Fruit fly (Drosophila melanogaster): ENCODE data around the gene CG44774.

The CG44774 gene

DNA sequence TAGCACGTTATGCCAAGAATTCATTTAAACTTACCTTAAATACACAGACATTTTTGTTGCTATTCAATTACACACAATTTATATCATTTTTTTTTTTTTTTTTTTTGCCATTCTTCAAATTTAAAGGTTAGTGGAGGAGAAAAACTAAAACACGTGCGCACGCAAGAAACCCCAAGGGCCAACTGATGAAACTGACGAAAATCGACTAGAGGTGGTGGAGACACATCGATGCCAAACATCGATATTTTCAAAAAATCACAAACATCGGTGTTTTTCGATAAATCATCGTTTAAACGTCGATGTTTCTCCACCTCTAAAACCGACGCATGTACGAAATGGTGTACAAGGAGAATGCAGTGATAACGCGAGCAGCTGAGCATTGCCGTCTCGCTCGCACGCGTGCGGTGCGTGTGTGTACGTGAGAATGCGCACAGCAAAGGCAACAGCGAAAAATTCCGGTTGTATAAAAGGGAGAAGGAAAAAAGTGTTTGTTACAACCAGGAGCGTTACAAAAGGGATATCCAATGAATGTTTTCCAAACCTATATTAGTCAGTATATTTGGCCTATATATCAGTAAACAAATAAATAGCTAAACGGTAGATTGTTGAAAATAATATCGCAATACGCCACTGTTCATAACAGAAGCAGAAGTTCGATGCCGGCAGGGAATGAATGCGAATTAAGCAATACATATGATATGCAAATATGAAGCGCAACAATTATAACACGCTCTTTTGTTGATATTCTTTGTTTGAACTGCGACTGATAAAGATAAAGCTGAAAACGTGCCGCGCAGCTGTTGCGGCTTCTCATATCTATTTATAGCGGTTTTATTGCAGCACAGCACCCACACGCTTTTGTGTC lies 1.7 kb downstream of the CG44774 start:
- no peak for TF ChIP-seq noc (tag; optimal IDR thresholded peaks at IDR 0.05)

DNA sequence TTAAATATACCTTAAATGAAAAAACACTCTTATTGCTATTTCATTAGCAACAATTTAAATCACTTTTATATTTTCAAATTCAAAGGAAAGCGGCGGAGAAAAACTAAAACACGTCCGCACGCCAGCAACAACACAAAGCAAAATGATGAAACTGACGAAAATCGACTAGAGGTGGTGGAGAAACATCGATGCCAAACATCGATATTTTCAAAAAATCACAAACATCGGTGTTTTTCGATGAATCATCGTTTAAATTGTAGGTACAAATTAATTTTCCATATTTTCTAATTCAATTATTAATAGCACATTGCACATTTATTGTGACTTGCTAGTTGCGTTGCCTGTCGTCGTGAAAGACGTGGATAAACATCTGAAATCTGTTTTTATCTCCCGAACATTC lies 6.9 kb downstream of the CG44774 start:
- no peak for TF ChIP-seq noc (tag; optimal IDR thresholded peaks at IDR 0.05)

DNA sequence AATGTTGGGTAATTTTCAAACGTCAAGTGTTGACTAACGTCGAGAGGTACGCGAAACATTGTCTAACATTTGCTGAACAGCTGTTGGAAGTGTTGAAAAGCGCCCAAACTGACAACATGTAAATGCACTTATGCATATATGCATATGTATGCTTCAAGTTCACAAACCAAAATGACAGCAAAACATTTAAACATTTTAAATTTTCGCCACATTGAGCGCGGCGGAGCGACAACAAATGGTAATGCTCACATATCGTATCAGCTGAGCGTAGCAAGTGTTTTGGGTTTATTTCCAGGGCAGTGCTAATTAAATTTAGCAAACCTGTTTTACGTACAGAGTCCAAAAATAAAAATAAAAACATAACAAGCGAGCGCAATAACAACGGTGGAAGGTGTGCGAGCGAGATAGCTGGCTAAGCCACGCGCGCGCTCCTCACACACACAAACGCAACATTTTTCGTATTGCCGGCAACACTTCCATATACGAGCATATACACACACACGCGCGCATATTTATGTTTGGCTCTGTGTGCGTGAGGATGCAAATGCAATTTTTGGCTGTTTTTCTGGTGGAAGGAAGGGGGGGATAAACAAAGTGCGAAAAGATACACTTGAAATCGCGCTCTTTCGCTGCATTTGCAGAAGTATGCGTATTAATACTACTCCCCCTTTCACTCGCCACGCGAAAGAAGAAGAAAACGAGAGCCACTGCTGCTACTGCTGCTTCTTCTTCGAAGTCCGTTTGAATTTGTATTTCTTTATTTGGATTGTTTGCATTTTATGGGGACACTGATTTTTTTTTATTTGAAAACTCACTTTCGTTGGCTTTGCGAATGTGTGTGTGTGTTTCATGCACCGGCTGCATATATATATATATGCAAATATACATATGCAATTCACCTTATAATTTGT lies 7.5 kb downstream of the CG44774 start:
- peak; percentile 41 for TF ChIP-seq noc (tag; optimal IDR thresholded peaks at IDR 0.05)

DNA sequence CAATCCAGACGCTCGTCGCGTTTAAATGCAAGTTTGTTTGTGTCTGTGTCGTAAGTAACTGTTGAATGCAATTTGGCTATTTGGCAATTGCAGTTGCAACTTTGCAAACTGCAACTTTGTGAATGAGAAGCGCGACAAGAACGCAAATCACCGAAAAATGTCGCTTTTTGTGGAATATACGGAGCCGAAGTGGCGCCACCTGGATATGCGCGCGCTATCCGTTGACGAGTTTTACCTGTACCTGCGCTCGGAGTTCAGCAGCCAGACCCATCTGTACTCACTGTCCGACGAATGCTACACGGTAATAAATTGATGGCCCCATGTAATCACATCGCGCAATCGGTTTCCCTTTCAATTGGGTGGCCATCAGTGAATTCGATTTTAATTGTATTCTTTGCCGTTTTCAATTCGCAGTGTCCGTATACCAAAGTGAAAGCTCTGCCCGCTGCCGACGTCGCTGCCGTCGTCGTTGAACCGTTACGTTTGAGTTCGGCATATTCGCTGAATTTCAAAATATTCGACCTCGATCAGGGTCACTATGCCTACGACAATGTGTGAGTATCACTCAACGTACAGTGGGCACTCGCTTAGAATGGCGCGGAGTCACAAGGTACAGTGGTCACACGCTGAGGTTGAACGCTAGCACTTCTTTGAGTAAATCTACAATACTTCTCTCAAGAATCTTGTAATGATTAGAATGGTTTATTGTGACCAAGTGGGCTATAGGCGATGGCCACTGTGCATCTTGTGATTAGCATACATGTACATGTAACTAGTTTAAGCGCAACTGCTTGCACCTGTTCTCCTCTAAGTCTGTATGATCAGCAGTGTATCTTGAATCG lies 18.6 kb downstream of the CG44774 start:
- peak; percentile 54 for TF ChIP-seq noc (tag; optimal IDR thresholded peaks at IDR 0.05)

DNA sequence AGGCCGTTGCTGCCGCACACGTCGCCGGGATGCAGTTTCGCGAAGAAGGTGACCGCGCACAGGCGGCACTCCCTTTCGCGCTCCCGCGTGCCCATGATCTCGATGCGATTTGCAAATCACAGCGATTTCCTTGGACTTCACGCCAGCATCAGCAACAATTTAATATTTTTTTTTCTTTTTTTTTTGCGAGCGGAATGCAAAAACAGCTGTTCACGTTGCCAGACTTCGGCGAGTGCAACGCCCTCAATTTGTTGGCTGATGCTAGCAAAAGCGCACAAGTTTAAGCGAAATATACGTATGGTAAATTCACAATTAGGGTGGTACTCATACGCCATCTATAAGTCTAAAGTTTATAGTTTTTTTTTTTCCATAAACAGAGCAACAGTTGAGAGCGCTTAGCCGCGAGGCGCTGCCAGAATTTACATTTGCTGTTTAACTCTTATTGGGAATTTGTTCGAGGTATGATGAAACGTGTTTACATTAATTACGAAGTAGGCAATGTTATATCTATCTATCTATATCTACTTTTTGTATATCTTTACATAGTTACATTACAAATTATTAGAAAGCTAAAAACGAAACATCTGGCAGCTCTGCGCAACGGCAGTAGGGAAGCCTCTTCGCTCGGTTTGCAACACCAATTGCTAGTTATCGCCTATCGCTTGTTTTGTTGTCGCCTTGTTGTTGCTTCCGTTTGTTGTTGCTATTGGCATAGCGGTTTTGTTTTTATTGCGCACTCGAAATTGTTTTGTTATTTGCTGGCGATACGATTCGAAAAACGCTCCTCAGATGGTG lies 19.5 kb downstream of the CG44774 start, which contains the start of the genes CG4041 and Hgsnat:
Gene CG4041, minus strand, starts transcription at position 220 of the 795 bp plus-strand sequence.
Gene Hgsnat, plus strand, starts transcription at position 503 of the 795 bp plus-strand sequence.
- peak; percentile 5 for TF ChIP-seq noc (tag; optimal IDR thresholded peaks at IDR 0.05)

DNA sequence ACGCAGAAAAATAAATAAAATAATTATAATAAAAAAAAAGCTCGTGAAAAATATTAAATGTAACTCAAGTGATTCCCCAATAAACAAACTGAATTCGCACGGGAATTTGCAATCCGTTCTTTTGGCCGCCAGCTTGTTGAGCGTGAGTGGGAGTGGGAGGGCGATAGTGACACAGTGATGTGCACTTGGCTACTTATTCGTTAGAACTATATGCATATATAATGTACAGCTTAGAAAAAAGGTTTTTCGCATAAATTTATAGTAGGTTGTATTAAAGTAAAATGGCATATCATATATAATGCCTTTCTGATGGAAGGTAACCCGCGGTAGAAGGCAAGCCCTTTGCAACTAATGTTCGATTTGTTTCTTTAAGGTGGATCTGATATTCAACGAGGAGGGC lies 25.5 kb downstream of the CG44774 start:
- no peak for TF ChIP-seq noc (tag; optimal IDR thresholded peaks at IDR 0.05)

DNA sequence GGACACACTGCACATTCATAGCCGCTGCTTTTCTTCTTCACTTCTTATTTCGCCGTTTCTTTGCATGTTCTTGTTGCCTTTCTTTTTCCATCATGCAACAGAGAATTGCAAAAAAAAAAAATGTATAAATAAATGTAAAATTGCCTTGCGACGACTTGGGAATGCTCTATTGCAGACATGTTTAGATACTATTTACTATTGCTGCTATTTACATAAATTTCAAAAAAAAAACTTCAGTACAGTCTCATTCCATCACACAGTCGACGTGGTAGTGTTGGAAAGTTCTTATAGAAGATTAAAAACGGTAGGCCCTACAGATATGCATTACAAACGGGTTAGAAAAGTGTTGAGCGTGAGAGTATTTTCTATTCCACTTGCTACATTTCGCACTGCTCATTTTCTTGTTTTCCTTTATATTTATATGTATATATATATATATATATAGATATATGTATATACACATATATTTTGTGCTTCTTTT lies 26.1 kb downstream of the CG44774 start:
- TF ChIP-seq noc (tag; optimal IDR thresholded peaks at IDR 0.05) = no peak

DNA sequence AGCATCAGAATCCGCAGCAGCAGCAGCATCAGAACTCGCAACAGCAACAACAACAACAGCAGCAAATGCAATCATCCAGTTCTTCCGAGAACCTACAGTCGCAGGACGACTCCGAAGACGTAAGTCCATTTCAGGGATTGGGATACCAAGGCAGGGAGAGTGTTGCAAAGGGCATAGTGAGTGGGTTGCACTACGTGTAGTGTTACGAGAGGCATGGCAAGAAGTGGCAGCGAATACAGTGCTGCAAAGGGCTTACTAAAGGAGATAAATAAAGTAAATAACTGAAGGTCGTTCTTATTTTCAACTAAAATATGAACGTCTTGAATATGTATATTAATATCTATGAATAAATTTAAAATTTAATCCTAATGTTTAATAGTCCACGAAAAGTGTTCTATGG lies 26.8 kb downstream of the CG44774 start:
- no peak for TF ChIP-seq noc (tag; optimal IDR thresholded peaks at IDR 0.05)

DNA sequence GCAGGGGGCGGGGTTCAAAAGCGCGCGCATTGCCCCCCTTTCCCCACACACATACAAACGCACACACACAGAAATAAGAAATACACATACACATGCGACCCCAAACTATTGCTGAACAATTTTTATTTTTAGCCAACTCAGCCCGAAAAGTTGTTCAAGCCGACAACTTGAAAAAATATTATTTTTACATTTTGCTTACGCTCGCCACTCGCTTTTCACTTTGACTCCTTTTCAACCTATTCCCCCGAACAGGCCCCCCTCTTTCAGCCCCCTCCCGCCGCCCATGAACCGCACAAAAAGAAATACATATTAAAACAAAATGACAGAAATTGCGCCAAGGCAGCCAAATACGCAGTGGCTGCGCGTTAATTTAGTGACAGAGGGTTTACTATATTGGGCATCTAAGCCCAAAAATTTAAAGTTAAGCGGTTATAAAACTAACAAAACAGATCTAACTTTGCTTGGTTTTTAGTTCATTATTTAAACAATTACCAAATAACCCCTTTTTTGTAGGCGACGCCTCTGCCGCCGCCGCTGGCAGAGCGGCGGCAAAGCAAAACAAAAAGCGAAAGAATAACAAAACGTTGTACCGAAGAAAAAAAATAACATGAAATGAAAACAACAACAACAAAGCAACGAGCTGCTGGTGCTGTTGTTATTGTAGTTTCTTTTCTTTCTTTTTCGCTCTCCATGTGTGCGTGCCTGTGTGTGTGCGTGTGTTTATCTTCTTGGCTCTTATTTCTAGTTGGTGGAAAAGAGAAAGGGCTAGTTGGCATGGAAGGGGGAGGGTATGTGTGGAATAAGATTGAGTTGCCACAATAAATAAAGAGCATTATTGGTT lies 27.7 kb downstream of the CG44774 start:
- peak; percentile 100 for TF ChIP-seq noc (tag; optimal IDR thresholded peaks at IDR 0.05)

DNA sequence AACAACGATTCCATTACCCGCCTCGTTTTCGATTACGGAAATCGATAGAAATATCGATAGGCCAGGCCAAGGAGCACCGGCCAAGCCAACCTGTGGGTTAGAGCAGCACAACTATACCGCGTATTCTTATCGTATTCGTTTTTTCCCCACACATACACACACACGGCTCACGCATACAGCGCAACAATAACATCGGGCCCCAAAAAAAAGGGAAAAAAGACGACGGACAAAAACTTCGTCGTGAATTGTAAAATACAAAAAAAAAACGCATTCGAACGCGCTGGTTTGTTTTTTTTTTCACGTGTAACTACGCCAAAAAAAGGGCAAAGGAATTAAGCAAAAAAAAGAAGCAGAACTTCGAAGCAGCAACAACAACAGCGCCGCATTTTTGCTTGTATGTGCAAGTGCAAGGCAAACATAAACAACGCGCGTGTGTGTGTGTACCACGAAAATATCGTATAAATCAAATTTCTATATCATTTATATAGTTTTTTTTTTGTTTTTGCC lies 28.9 kb downstream of the CG44774 start, which contains the start of gene CG32772:
Gene CG32772, plus strand, starts transcription at position 177 of the 507 bp plus-strand sequence.
- peak; percentile 38 for TF ChIP-seq noc (tag; optimal IDR thresholded peaks at IDR 0.05)

DNA sequence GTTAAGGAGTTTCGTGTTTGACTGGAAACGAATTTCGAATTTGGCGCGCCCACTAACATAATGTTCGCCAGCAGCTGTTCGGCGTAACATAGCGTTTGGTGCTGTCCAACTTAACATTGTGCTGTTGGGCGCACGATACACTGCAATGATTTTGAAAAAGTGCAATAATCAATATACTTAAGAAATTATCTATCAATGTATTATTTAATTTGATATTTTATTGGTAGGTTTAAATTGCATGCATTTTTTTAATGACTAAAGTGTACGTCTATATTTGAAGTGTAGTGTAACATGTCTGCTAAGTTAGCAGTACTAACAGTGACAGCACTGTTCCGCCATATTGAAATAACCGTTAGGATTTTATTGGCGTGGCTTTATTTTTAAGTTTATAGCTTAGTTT lies 31.3 kb downstream of the CG44774 start, which contains the start of gene CG6927:
Gene CG6927, plus strand, starts transcription at position 328 of the 400 bp plus-strand sequence.
- no peak for TF ChIP-seq noc (tag; optimal IDR thresholded peaks at IDR 0.05)

DNA sequence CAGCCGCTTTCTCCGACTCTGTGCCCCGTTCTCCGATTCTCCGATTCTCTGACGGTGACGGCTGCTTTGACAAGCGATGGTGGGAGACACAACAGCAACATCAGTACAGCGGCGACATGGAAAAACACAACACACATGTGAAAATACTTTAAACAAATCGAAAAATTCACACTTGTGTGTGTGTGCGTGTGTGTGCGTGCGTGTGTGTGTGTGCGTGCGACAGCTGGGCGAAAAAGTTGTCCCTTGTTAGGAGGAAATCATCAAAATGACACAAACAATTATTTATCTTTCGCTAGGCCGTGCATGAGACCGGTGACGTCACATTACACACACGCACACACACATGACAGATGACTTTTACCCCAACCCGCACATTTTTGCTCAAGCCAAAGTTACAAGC lies 41.0 kb downstream of the CG44774 start:
- TF ChIP-seq noc (tag; optimal IDR thresholded peaks at IDR 0.05) = no peak

DNA sequence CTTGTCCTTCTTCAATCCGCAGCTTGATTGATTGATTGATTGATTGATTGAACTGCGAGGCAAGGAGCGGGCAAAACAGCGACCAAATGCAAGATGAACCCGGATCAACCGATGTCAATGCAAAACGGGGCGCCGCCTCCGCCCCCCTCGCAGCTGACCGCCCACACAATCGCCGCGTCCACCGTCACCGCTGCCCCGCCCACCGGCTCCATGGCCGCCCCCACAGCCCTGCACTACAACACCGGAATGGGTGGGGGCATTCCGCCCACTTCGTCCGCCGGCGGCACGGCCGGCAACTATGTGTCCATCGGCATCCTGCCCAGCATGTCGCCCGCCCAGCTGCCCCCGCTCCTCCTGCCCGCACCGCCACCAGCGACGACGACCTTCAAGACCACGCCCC lies 43.3 kb downstream of the CG44774 start:
- TF ChIP-seq noc (tag; optimal IDR thresholded peaks at IDR 0.05) = no peak

Data from whole organism, larva.